Fruit fly (Drosophila melanogaster): ENCODE measurements around the gene Apc2.

Gene Apc2

dm6 chr3R:24148838-24149237, 14.9 kb upstream of the Apc2 start, which contains the start of gene Slimp:
Gene Slimp, minus strand, starts transcription at chr3R:24148967.
- TF ChIP-seq fru (GFP tag; optimal IDR thresholded peaks at IDR 0.05) (peak; percentile 28), GATAd (GFP tag; optimal IDR thresholded peaks at IDR 0.05) (no peak), usp (GFP tag; optimal IDR thresholded peaks at IDR 0.05) (no peak), lola (GFP tag; optimal IDR thresholded peaks at IDR 0.05) (no peak), pan (optimal IDR thresholded peaks at IDR 0.05) (no peak), brk (GFP tag; optimal IDR thresholded peaks at IDR 0.05) (no peak), sage (GFP tag; optimal IDR thresholded peaks at IDR 0.05) (peak; percentile 43), OdsH (GFP tag; optimal IDR thresholded peaks at IDR 0.05) (no peak), rgr (GFP tag; optimal IDR thresholded peaks at IDR 0.05) (peak; percentile 55), dsf (GFP tag; optimal IDR thresholded peaks at IDR 0.05; ENCODE audit: borderline replicate concordance) (no peak), N (GFP tag; optimal IDR thresholded peaks at IDR 0.05) (no peak), jim (GFP tag; optimal IDR thresholded peaks at IDR 0.05) (no peak), CG9705 (GFP tag; optimal IDR thresholded peaks at IDR 0.05) (peak; percentile 13), Jra (GFP tag; optimal IDR thresholded peaks at IDR 0.05) (no peak), h (GFP tag; optimal IDR thresholded peaks at IDR 0.05) (peak; percentile 53), Hr78 (GFP tag; optimal IDR thresholded peaks at IDR 0.05) (no peak), CrebA (GFP tag; optimal IDR thresholded peaks at IDR 0.05; ENCODE audit: borderline replicate concordance) (no peak), Rel (GFP tag; optimal IDR thresholded peaks at IDR 0.05) (no peak), Rel (tag; optimal IDR thresholded peaks at IDR 0.05) (peak; percentile 18), Dif (GFP tag; optimal IDR thresholded peaks at IDR 0.05; ENCODE audit: partially characterized antibody) (no peak), Myc (optimal IDR thresholded peaks at IDR 0.05) (no peak), dl (GFP tag; optimal IDR thresholded peaks at IDR 0.05; ENCODE audit: insufficient read depth in 1 of 2, partially characterized antibody in 2 of 2) (no peak), sv (GFP tag; optimal IDR thresholded peaks at IDR 0.05) (peak; percentile 1), tai (GFP tag; optimal IDR thresholded peaks at IDR 0.05) (no peak), dmrt93B (GFP tag; optimal IDR thresholded peaks at IDR 0.05) (no peak), Mio (GFP tag; optimal IDR thresholded peaks at IDR 0.05) (no peak), Hnf4 (GFP tag; optimal IDR thresholded peaks at IDR 0.05) (peak; percentile 38), Abd-B (GFP tag; optimal IDR thresholded peaks at IDR 0.05) (no peak), Sp1 (GFP tag; optimal IDR thresholded peaks at IDR 0.05) (peak; percentile 10), foxo (GFP tag; optimal IDR thresholded peaks at IDR 0.05) (peak in 1 of 2 experiments; percentile 49), Vsx2 (GFP tag; optimal IDR thresholded peaks at IDR 0.05; ENCODE audit: partially characterized antibody) (no peak), CG32264 (GFP tag; optimal IDR thresholded peaks at IDR 0.05) (no peak), Dfd (GFP tag; optimal IDR thresholded peaks at IDR 0.05) (no peak), woc (GFP tag; optimal IDR thresholded peaks at IDR 0.05) (peak; percentile 37), HLH106 (tag; optimal IDR thresholded peaks at IDR 0.05) (peak; percentile 50), Hr83 (GFP tag; optimal IDR thresholded peaks at IDR 0.05; ENCODE audit: poor library complexity, severe bottlenecking) (no peak), br (GFP tag; optimal IDR thresholded peaks at IDR 0.05) (peak; percentile 40), psq (GFP tag; optimal IDR thresholded peaks at IDR 0.05) (peak; percentile 19), ey (GFP tag; optimal IDR thresholded peaks at IDR 0.05) (peak; percentile 37)

dm6 chr3R:24150103-24150502, 13.7 kb upstream of the Apc2 start, which contains the start of gene p38c:
Gene p38c, minus strand, starts transcription at chr3R:24150203.
- TF ChIP-seq Rel (GFP tag; optimal IDR thresholded peaks at IDR 0.05) (no peak), Rel (tag; optimal IDR thresholded peaks at IDR 0.05) (peak; percentile 55), Hr83 (GFP tag; optimal IDR thresholded peaks at IDR 0.05; ENCODE audit: poor library complexity, severe bottlenecking) (no peak), HLH106 (tag; optimal IDR thresholded peaks at IDR 0.05) (no peak), h (GFP tag; optimal IDR thresholded peaks at IDR 0.05) (no peak), CG9705 (GFP tag; optimal IDR thresholded peaks at IDR 0.05) (no peak)

Measured in whole organism, wandering third instar larva.